Worm (Caenorhabditis elegans): ENCODE data around the gene aqp-11.

Gene aqp-11

ce11 chrIII:13643534-13643933 is 29.5 kb upstream of the aqp-11 start, which contains the start of the genes drr-2 and set-16 (continued):
- TF ChIP-seq nhr-11 (tag; optimal IDR thresholded peaks at IDR 0.05) (peak; percentile 99), pqm-1 (tag; optimal IDR thresholded peaks at IDR 0.05) (no peak), ceh-28 (tag; optimal IDR thresholded peaks at IDR 0.05) (peak; percentile 81), D1046.2 (GFP tag; IDR thresholded peaks at IDR 0.05) (peak; percentile 94), lsy-2 (tag; optimal IDR thresholded peaks at IDR 0.05) (peak; percentile 90 to 97), madf-5 (GFP tag; IDR thresholded peaks at IDR 0.05) (peak; percentile 44 to 84; a peak in 1 of 4 replicates), lin-1 (GFP tag; IDR thresholded peaks at IDR 0.05) (peak; percentile 98), set-16 (GFP tag; IDR thresholded peaks at IDR 0.05) (peak; percentile 85), hlh-11 (tag; optimal IDR thresholded peaks at IDR 0.05) (peak; percentile 100), mep-1 (tag; optimal IDR thresholded peaks at IDR 0.05) (peak; percentile 99), nhr-25 (tag; optimal IDR thresholded peaks at IDR 0.05; ENCODE audit: borderline replicate concordance, insufficient read depth) (peak; percentile 98), unc-130 (GFP tag; optimal IDR thresholded peaks at IDR 0.05) (peak; percentile 98), lin-13 (GFP tag; optimal IDR thresholded peaks at IDR 0.05) (peak; percentile 99), nhr-42 (GFP tag; IDR thresholded peaks at IDR 0.05) (peak; percentile 98), dve-1 (tag; optimal IDR thresholded peaks at IDR 0.05; ENCODE audit: insufficient read depth) (peak; percentile 100), Y48G9A.11 (GFP tag; IDR thresholded peaks at IDR 0.05) (peak; percentile 89), arid-1 (GFP tag; conservative IDR thresholded peaks at IDR 0.05) (peak; percentile 96), gei-8 (GFP tag; optimal IDR thresholded peaks at IDR 0.05) (peak; percentile 87), ztf-11 (tag; optimal IDR thresholded peaks at IDR 0.05) (peak; percentile 20), nhr-102 (tag; optimal IDR thresholded peaks at IDR 0.05) (peak; percentile 99), snpc-4 (tag; optimal IDR thresholded peaks at IDR 0.05) (no peak), ama-1 (optimal IDR thresholded peaks at IDR 0.05) (peak; percentile 45), aha-1 (tag) (peak; percentile 100), daf-8 (GFP tag; IDR thresholded peaks at IDR 0.05) (no peak), rbr-2 (tag; optimal IDR thresholded peaks at IDR 0.05) (peak; percentile 98), fos-1 (tag; optimal IDR thresholded peaks at IDR 0.05) (peak; percentile 91), jun-1 (tag; optimal IDR thresholded peaks at IDR 0.05) (peak; percentile 96), madf-9 (GFP tag; conservative IDR thresholded peaks at IDR 0.05) (peak; percentile 96), lir-3 (tag; optimal IDR thresholded peaks at IDR 0.05) (peak; percentile 81), ceh-82 (tag; optimal IDR thresholded peaks at IDR 0.05) (no peak), daf-12 (tag; optimal IDR thresholded peaks at IDR 0.05) (no peak), ceh-32 (tag; optimal IDR thresholded peaks at IDR 0.05; ENCODE audit: poor library complexity) (peak; percentile 84), pha-4 (GFP tag; IDR thresholded peaks at IDR 0.05) (peak; percentile 99), pha-4 (tag; optimal IDR thresholded peaks at IDR 0.05) (no peak), nhr-237 (tag; optimal IDR thresholded peaks at IDR 0.05) (peak; percentile 67), egl-27 (tag; optimal IDR thresholded peaks at IDR 0.05) (peak; percentile 55), hlh-30 (tag; optimal IDR thresholded peaks at IDR 0.05; ENCODE audit: insufficient read depth) (peak; percentile 92), ceh-20 (GFP tag; IDR thresholded peaks at IDR 0.05) (peak; percentile 99), mxl-3 (GFP tag; optimal IDR thresholded peaks at IDR 0.05) (peak; percentile 96), ctbp-1 (GFP tag; IDR thresholded peaks at IDR 0.05) (peak; percentile 98), snpc-1.2 (GFP tag; IDR thresholded peaks at IDR 0.05) (peak; percentile 92), zag-1 (tag; optimal IDR thresholded peaks at IDR 0.05) (peak; percentile 69), egl-43 (GFP tag; IDR thresholded peaks at IDR 0.05) (peak; percentile 97), Y5F2A.4 (GFP tag; optimal IDR thresholded peaks at IDR 0.05) (peak; percentile 86), nhr-41 (GFP tag; IDR thresholded peaks at IDR 0.05) (peak; percentile 81), lin-29 (GFP tag; IDR thresholded peaks at IDR 0.05) (peak; percentile 98), tra-1 (GFP tag; IDR thresholded peaks at IDR 0.05) (peak; percentile 98), hmg-1.1 (GFP tag; IDR thresholded peaks at IDR 0.05) (peak; percentile 99), Y105C5A.15 (GFP tag; IDR thresholded peaks at IDR 0.05) (peak; percentile 66; the same call in 1 of the 2 replicates), F49E8.2 (tag; optimal IDR thresholded peaks at IDR 0.05; ENCODE audit: borderline replicate concordance) (peak; percentile 98), sdz-12 (GFP tag; optimal IDR thresholded peaks at IDR 0.05) (peak; percentile 12)

Measured in whole organism, L4 larva.